Comparison of ENCODE assay signal across 3 fruit fly cellular contexts in genomic region chr2L:11065932-11066823, dm6.
TF ChIP-seq lines count a peak whose summit lies in the region.

No protein-coding gene starts in this region.

TF ChIP-seq in whole organism, embryonic, 481 proteins besides CTCF, POLR2A, EP300 and RAD21 (continued from another document and continues in another):
- TF ChIP-seq Atf-2 (GFP tag; optimal IDR thresholded peaks at IDR 0.05; lab: Kevin White, UChicago) (no peak), CG12659 (GFP tag; optimal IDR thresholded peaks at IDR 0.05; lab: Kevin White, UChicago) (no peak), gem (tag; optimal IDR thresholded peaks at IDR 0.05; lab: Kevin White, UChicago) (peak; percentile 49), row (GFP tag; IDR thresholded peaks at IDR 0.05; lab: Robert Waterston, UW) (peak; percentile 37; the same call in 2 of the 3 replicates), CG17829 (tag; optimal IDR thresholded peaks at IDR 0.05; lab: Kevin White, UChicago) (no peak), bsh (GFP tag; optimal IDR thresholded peaks at IDR 0.05; lab: Kevin White, UChicago) (peak in 1 of 2 experiments; percentile 18), Side (GFP tag; optimal IDR thresholded peaks at IDR 0.05; lab: Kevin White, UChicago) (peak; percentile 11), CG8944 (GFP tag; optimal IDR thresholded peaks at IDR 0.05; lab: Kevin White, UChicago) (peak; percentile 39), pum (GFP tag; optimal IDR thresholded peaks at IDR 0.05; lab: Kevin White, UChicago) (no peak), Drgx (GFP tag; IDR thresholded peaks at IDR 0.05; lab: Robert Waterston, UW) (peak; percentile 50; the same call in 1 of the 2 replicates), Scr (GFP tag; IDR thresholded peaks at IDR 0.05; lab: Robert Waterston, UW; ENCODE audit: partially characterized antibody) (no peak), CkIIα-i1 (GFP tag; IDR thresholded peaks at IDR 0.05; lab: Robert Waterston, UW) (no peak), ash1 (GFP tag; optimal IDR thresholded peaks at IDR 0.05; lab: Kevin White, UChicago) (no peak), CG12391 (tag; optimal IDR thresholded peaks at IDR 0.05; lab: Kevin White, UChicago) (no peak), HLH3B (GFP tag; IDR thresholded peaks at IDR 0.05; lab: Robert Waterston, UW) (no peak), Xbp1 (GFP tag; optimal IDR thresholded peaks at IDR 0.05; lab: Kevin White, UChicago) (peak; percentile 38), Sry-β (GFP tag; optimal IDR thresholded peaks at IDR 0.05; lab: Kevin White, UChicago) (no peak), Hey (tag; optimal IDR thresholded peaks at IDR 0.05; lab: Kevin White, UChicago) (no peak), HHEX (GFP tag; optimal IDR thresholded peaks at IDR 0.05; lab: Kevin White, UChicago) (no peak), CG6791 (GFP tag; IDR thresholded peaks at IDR 0.05; lab: Robert Waterston, UW; ENCODE audit: partially characterized antibody) (no peak), Hmr (GFP tag; optimal IDR thresholded peaks at IDR 0.05; lab: Kevin White, UChicago) (no peak), pros (GFP tag; optimal IDR thresholded peaks at IDR 0.05; lab: Kevin White, UChicago) (no peak), bigmax (GFP tag; optimal IDR thresholded peaks at IDR 0.05; lab: Kevin White, UChicago) (no peak), Sox102F (GFP tag; optimal IDR thresholded peaks at IDR 0.05; lab: Kevin White, UChicago) (peak; percentile 43), CG17385 (GFP tag; optimal IDR thresholded peaks at IDR 0.05; lab: Kevin White, UChicago) (peak; percentile 71), CG16815 (GFP tag; optimal IDR thresholded peaks at IDR 0.05; lab: Kevin White, UChicago) (peak; percentile 31), dpn (GFP tag; optimal IDR thresholded peaks at IDR 0.05; lab: Kevin White, UChicago) (peak in 1 of 2 experiments; percentile 21), Usf (GFP tag; optimal IDR thresholded peaks at IDR 0.05; lab: Kevin White, UChicago) (peak; percentile 19), D (optimal IDR thresholded peaks at IDR 0.05; lab: Kevin White, UChicago) (no peak), D (GFP tag; optimal IDR thresholded peaks at IDR 0.05; lab: Kevin White, UChicago) (no peak), Med (GFP tag; lab: Kevin White, UChicago) (peak; percentile 82), dysf (GFP tag; IDR thresholded peaks at IDR 0.05; lab: Robert Waterston, UW) (peak; percentile 50; the same call in 2 of the 3 replicates), usp (GFP tag; optimal IDR thresholded peaks at IDR 0.05; lab: Kevin White, UChicago) (no peak), ind (GFP tag; optimal IDR thresholded peaks at IDR 0.05; lab: Kevin White, UChicago) (peak; percentile 46), az2 (GFP tag; optimal IDR thresholded peaks at IDR 0.05; lab: Kevin White, UChicago) (peak; percentile 4), Blimp-1 (GFP tag; optimal IDR thresholded peaks at IDR 0.05; lab: Kevin White, UChicago) (peak; percentile 5), Dip3 (GFP tag; optimal IDR thresholded peaks at IDR 0.05; lab: Kevin White, UChicago) (peak; percentile 62), CG7786 (GFP tag; optimal IDR thresholded peaks at IDR 0.05; lab: Kevin White, UChicago) (peak; percentile 19), chm (GFP tag; IDR thresholded peaks at IDR 0.05; lab: Robert Waterston, UW) (no peak), Oli (tag; optimal IDR thresholded peaks at IDR 0.05; lab: Kevin White, UChicago) (peak; percentile 13), Ravus (GFP tag; IDR thresholded peaks at IDR 0.05; lab: Robert Waterston, UW) (peak; percentile 12; the same call in 1 of the 2 replicates), Awh (GFP tag; IDR thresholded peaks at IDR 0.05; lab: Robert Waterston, UW) (0 out of 2 replicates have a peak, but pooled peaks have one; percentile 15), gro (GFP tag; optimal IDR thresholded peaks at IDR 0.05; lab: Kevin White, UChicago) (no peak), Myb (GFP tag; optimal IDR thresholded peaks at IDR 0.05; lab: Kevin White, UChicago) (peak; percentile 17)

TF ChIP-seq in whole organism, prepupa, 60 proteins besides CTCF, POLR2A, EP300 and RAD21 (continued from another document):
- TF ChIP-seq net (GFP tag; optimal IDR thresholded peaks at IDR 0.05; lab: Kevin White, UChicago) (peak; percentile 41), CG8632 (GFP tag; optimal IDR thresholded peaks at IDR 0.05; lab: Kevin White, UChicago) (peak; percentile 25), Eip78C (GFP tag; lab: Kevin White, UChicago) (peak; percentile 88), fd85E (GFP tag; optimal IDR thresholded peaks at IDR 0.05; lab: Kevin White, UChicago) (no peak), Eip75B (GFP tag; optimal IDR thresholded peaks at IDR 0.05; lab: Kevin White, UChicago) (peak; percentile 48), CG8319 (GFP tag; optimal IDR thresholded peaks at IDR 0.05; lab: Kevin White, UChicago) (peak; percentile 42), Smox (GFP tag; optimal IDR thresholded peaks at IDR 0.05; lab: Kevin White, UChicago) (peak; percentile 58), CG11902 (GFP tag; optimal IDR thresholded peaks at IDR 0.05; lab: Kevin White, UChicago) (peak; percentile 58), pdm3 (GFP tag; optimal IDR thresholded peaks at IDR 0.05; lab: Kevin White, UChicago) (peak; percentile 57), CG6808 (GFP tag; optimal IDR thresholded peaks at IDR 0.05; lab: Kevin White, UChicago) (no peak), CG10669 (GFP tag; optimal IDR thresholded peaks at IDR 0.05; lab: Kevin White, UChicago) (peak; percentile 54), CG10631 (GFP tag; optimal IDR thresholded peaks at IDR 0.05; lab: Kevin White, UChicago) (no peak), CG8119 (GFP tag; IDR thresholded peaks at IDR 0.05; lab: Robert Waterston, UW) (peak; percentile 68), CG16779 (tag; optimal IDR thresholded peaks at IDR 0.05; lab: Kevin White, UChicago) (no peak), vri (GFP tag; optimal IDR thresholded peaks at IDR 0.05; lab: Kevin White, UChicago) (peak; percentile 14), CG34406 (GFP tag; optimal IDR thresholded peaks at IDR 0.05; lab: Kevin White, UChicago) (peak; percentile 60), CG1621 (tag; optimal IDR thresholded peaks at IDR 0.05; lab: Kevin White, UChicago) (no peak), esn (GFP tag; optimal IDR thresholded peaks at IDR 0.05; lab: Kevin White, UChicago) (peak; percentile 65), CG7368 (GFP tag; optimal IDR thresholded peaks at IDR 0.05; lab: Kevin White, UChicago) (peak; percentile 16), spab (GFP tag; optimal IDR thresholded peaks at IDR 0.05; lab: Kevin White, UChicago) (no peak), CG6792 (GFP tag; optimal IDR thresholded peaks at IDR 0.05; lab: Kevin White, UChicago) (peak; percentile 55), Lpt (GFP tag; optimal IDR thresholded peaks at IDR 0.05; lab: Kevin White, UChicago) (peak; percentile 46), topi (GFP tag; optimal IDR thresholded peaks at IDR 0.05; lab: Kevin White, UChicago) (peak; percentile 74), Ets21C (GFP tag; optimal IDR thresholded peaks at IDR 0.05; lab: Kevin White, UChicago) (peak; percentile 75), Sox102F (GFP tag; optimal IDR thresholded peaks at IDR 0.05; lab: Kevin White, UChicago) (peak; percentile 49), dsx (GFP tag; optimal IDR thresholded peaks at IDR 0.05; lab: Kevin White, UChicago; ENCODE audit: poor library complexity, severe bottlenecking) (no peak), acj6 (GFP tag; optimal IDR thresholded peaks at IDR 0.05; lab: Kevin White, UChicago) (peak; percentile 69), Blimp-1 (GFP tag; optimal IDR thresholded peaks at IDR 0.05; lab: Kevin White, UChicago) (no peak), Eip93F (GFP tag; optimal IDR thresholded peaks at IDR 0.05; lab: Kevin White, UChicago) (no peak), eg (GFP tag; IDR thresholded peaks at IDR 0.05; lab: Robert Waterston, UW) (peak; percentile 72), Ets96B (tag; optimal IDR thresholded peaks at IDR 0.05; lab: Kevin White, UChicago) (peak; percentile 46), CG11294 (GFP tag; IDR thresholded peaks at IDR 0.05; lab: Robert Waterston, UW) (no peak), CG15336 (GFP tag; IDR thresholded peaks at IDR 0.05; lab: Robert Waterston, UW) (peak; percentile 65), Hr39 (GFP tag; optimal IDR thresholded peaks at IDR 0.05; lab: Kevin White, UChicago) (peak; percentile 81), Hr4 (GFP tag; optimal IDR thresholded peaks at IDR 0.05; lab: Kevin White, UChicago) (peak; percentile 77), fd59A (GFP tag; optimal IDR thresholded peaks at IDR 0.05; lab: Kevin White, UChicago) (peak; percentile 12), Sox15 (GFP tag; optimal IDR thresholded peaks at IDR 0.05; lab: Kevin White, UChicago) (peak; percentile 60), Hr38 (GFP tag; optimal IDR thresholded peaks at IDR 0.05; lab: Kevin White, UChicago) (no peak), CG3919 (GFP tag; optimal IDR thresholded peaks at IDR 0.05; lab: Kevin White, UChicago) (peak; percentile 56)

TF ChIP-seq in whole organism, wandering third instar larva, 38 proteins besides CTCF, POLR2A, EP300 and RAD21 (continued from another document):
- TF ChIP-seq Vsx2 (GFP tag; optimal IDR thresholded peaks at IDR 0.05; lab: Kevin White, UChicago; ENCODE audit: partially characterized antibody) (no peak), foxo (GFP tag; optimal IDR thresholded peaks at IDR 0.05; lab: Kevin White, UChicago) (peak in 1 of 2 experiments; percentile 72), CG9705 (GFP tag; optimal IDR thresholded peaks at IDR 0.05; lab: Kevin White, UChicago) (no peak), tai (GFP tag; optimal IDR thresholded peaks at IDR 0.05; lab: Kevin White, UChicago) (no peak), woc (GFP tag; optimal IDR thresholded peaks at IDR 0.05; lab: Kevin White, UChicago) (peak; percentile 5), ey (GFP tag; optimal IDR thresholded peaks at IDR 0.05; lab: Kevin White, UChicago) (peak; percentile 66), Sp1 (GFP tag; optimal IDR thresholded peaks at IDR 0.05; lab: Kevin White, UChicago) (peak; percentile 33), sage (GFP tag; optimal IDR thresholded peaks at IDR 0.05; lab: Kevin White, UChicago) (no peak), OdsH (GFP tag; optimal IDR thresholded peaks at IDR 0.05; lab: Kevin White, UChicago) (peak; percentile 46), lola (GFP tag; optimal IDR thresholded peaks at IDR 0.05; lab: Kevin White, UChicago) (no peak), jim (GFP tag; optimal IDR thresholded peaks at IDR 0.05; lab: Kevin White, UChicago) (no peak), GATAd (GFP tag; optimal IDR thresholded peaks at IDR 0.05; lab: Kevin White, UChicago) (no peak), br (GFP tag; optimal IDR thresholded peaks at IDR 0.05; lab: Kevin White, UChicago) (peak; percentile 45)
